Worm (Caenorhabditis elegans) whole organism, early embryonic: ENCODE data around the gene ran-3.

Source experiments
- B0310.2 ChIP-seq: sonication (generic microtip); optimal IDR thresholded peaks from 2 replicates; lab custom pipeline; 2016; ENCODE audit warnings: mild to moderate bottlenecking, missing genetic modification characterization, missing compliant biosample characterization
- aly-1 ChIP-seq: sonication (generic microtip); optimal IDR thresholded peaks from 2 replicates; lab custom pipeline; 2016; ENCODE audit warnings: missing genetic modification characterization, missing compliant biosample characterization
- ama-1 ChIP-seq: fragments of 150-350 bp; optimal IDR thresholded peaks from 2 replicates; lab custom pipeline; 2014
- ceh-36 ChIP-seq: sonication (generic microtip); optimal IDR thresholded peaks from 2 replicates; lab custom pipeline; 2016; ENCODE audit warnings: missing genetic modification characterization, inconsistent platforms, missing compliant biosample characterization
- ets-7 ChIP-seq: sonication (generic microtip); optimal IDR thresholded peaks from 2 replicates; lab custom pipeline; 2016; ENCODE audit warnings: missing genotype, missing genetic modification characterization, missing compliant biosample characterization
- flt-1 ChIP-seq: fragments of 200-800 bp; sonication (Bioruptor generic); IDR thresholded peaks from 2 replicates; pipeline ENCODE4 v1.3.6; 2022; ENCODE audit warnings: missing genetic modification characterization, missing compliant biosample characterization
- hmg-4 ChIP-seq: fragments of 200-800 bp; sonication (Bioruptor generic); optimal IDR thresholded peaks from 2 replicates; lab custom pipeline; 2018; ENCODE audit warnings: mild to moderate bottlenecking, missing genetic modification characterization, missing compliant biosample characterization
- hnd-1 ChIP-seq: sonication (generic microtip); optimal IDR thresholded peaks from 2 replicates; lab custom pipeline; 2016; ENCODE audit warnings: missing genetic modification characterization, missing compliant biosample characterization
- pes-1 ChIP-seq: fragments of 200-800 bp; sonication (Bioruptor generic); IDR thresholded peaks from 2 replicates; pipeline ENCODE4 v1.3.6; 2022; ENCODE audit warnings: missing genetic modification reagents, missing genetic modification characterization, missing compliant biosample characterization
- tbx-11 ChIP-seq: fragments of 200-800 bp; sonication (Bioruptor generic); IDR thresholded peaks from 2 replicates; pipeline ENCODE4 v1.3.6; 2022; ENCODE audit warnings: missing genetic modification characterization, missing compliant biosample characterization
- tbx-37 ChIP-seq: fragments of 200-800 bp; sonication (Bioruptor generic); conservative IDR thresholded peaks from 2 replicates; pipeline ENCODE4 v1.3.6; 2022; ENCODE audit warnings: missing genetic modification reagents, missing genetic modification characterization, missing compliant biosample characterization
- tra-4 ChIP-seq: sonication (generic microtip); optimal IDR thresholded peaks from 2 replicates; lab custom pipeline; 2017; ENCODE audit warnings: missing genetic modification characterization, missing compliant biosample characterization

DNA sequence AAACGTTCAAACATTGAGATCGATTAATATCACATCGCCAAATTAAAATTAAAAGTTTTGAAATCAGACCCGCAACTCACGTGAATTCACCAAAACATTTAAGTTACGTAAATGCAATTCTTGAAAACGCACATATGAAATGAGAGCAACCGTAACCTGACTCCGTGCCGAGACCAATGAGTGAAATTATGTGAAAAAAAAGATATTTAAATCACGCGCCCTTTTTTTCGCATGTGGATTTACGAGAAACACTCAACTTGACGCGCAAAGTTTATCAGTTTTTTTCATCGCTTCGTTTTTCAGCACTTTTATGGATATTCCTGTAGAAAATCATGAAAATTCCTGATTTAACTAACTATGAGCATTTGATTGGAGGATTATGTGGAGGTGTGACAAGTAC, 48.8 kb downstream of the ran-3 start, which contains the start of the genes gei-14 and slc-25A32:
- TF ChIP-seq ama-1 (lab: Kevin White, UChicago) (no peak), ets-7 (tag; lab: Kevin White, UChicago) (no peak), tra-4 (tag; lab: Kevin White, UChicago) (no peak), hnd-1 (tag; lab: Kevin White, UChicago) (no peak), aly-1 (tag; lab: Kevin White, UChicago) (no peak), hmg-4 (GFP tag; lab: Kevin White, UChicago) (no peak), tbx-11 (GFP tag; lab: Robert Waterston, UW) (no peak), pes-1 (GFP tag; lab: Robert Waterston, UW) (no peak), tbx-37 (GFP tag; lab: Robert Waterston, UW) (no peak), B0310.2 (no peak), flt-1 (GFP tag; lab: Robert Waterston, UW) (no peak), ceh-36 (tag; lab: Kevin White, UChicago) (no peak)
